Fruit fly (Drosophila melanogaster): Measurements from ENCODE around the gene CG46280.
A peak's percentile ranks its signal among the peaks of the same experiment; 100 is the strongest.

CG46280 gene

dm6 chr3R:13032975-13033445 lies 2.6 kb upstream of the CG46280 start (continued):
- TF ChIP-seq CG9876 (GFP tag; optimal IDR thresholded peaks at IDR 0.05) = no peak
- TF ChIP-seq CG2199 (GFP tag; IDR thresholded peaks at IDR 0.05) = no peak
- TF ChIP-seq CG10267 (tag; optimal IDR thresholded peaks at IDR 0.05) = no peak
- TF ChIP-seq cato (GFP tag; optimal IDR thresholded peaks at IDR 0.05; ENCODE audit: borderline replicate concordance) = no peak
- no peak; the same call in 1 of the 2 replicates for TF ChIP-seq ranshi (GFP tag; IDR thresholded peaks at IDR 0.05)
- TF ChIP-seq Adf1 (GFP tag; IDR thresholded peaks at IDR 0.05) = no peak
- no peak for TF ChIP-seq NfI (GFP tag; optimal IDR thresholded peaks at IDR 0.05)
- no peak for TF ChIP-seq Hsf (GFP tag; optimal IDR thresholded peaks at IDR 0.05)
- TF ChIP-seq CG12104 (GFP tag; optimal IDR thresholded peaks at IDR 0.05) = peak; percentile 45
- no peak for TF ChIP-seq CG10274 (GFP tag; optimal IDR thresholded peaks at IDR 0.05)
- TF ChIP-seq Ada2b (GFP tag; IDR thresholded peaks at IDR 0.05) = 0 out of 2 replicates have a peak, but pooled peaks have one; percentile 6
- 0 out of 2 replicates have a peak, but pooled peaks have one; percentile 12 for TF ChIP-seq CG10959 (GFP tag; IDR thresholded peaks at IDR 0.05)
- no peak for TF ChIP-seq esg (GFP tag; conservative IDR thresholded peaks at IDR 0.05)
- TF ChIP-seq Hmx (GFP tag; optimal IDR thresholded peaks at IDR 0.05) = no peak
- TF ChIP-seq CG6654 (GFP tag; optimal IDR thresholded peaks at IDR 0.05) = no peak
- peak; percentile 55 for TF ChIP-seq gcm (GFP tag; optimal IDR thresholded peaks at IDR 0.05)
- no peak for TF ChIP-seq CG33557 (GFP tag; optimal IDR thresholded peaks at IDR 0.05)
- TF ChIP-seq Ptx1 (GFP tag; IDR thresholded peaks at IDR 0.05) = peak; percentile 36; the same call in 1 of the 2 replicates
- TF ChIP-seq CG10366 (GFP tag; IDR thresholded peaks at IDR 0.05) = no peak
- TF ChIP-seq NFAT (GFP tag; IDR thresholded peaks at IDR 0.05) = no peak
- TF ChIP-seq slou (GFP tag; optimal IDR thresholded peaks at IDR 0.05) = no peak
- no peak for TF ChIP-seq ind (GFP tag; optimal IDR thresholded peaks at IDR 0.05)
- no peak for TF ChIP-seq eve (GFP tag; optimal IDR thresholded peaks at IDR 0.05)
- no peak for TF ChIP-seq Dfd (GFP tag; optimal IDR thresholded peaks at IDR 0.05)
- TF ChIP-seq crp (GFP tag; optimal IDR thresholded peaks at IDR 0.05) = no peak
- no peak for TF ChIP-seq peb (GFP tag; IDR thresholded peaks at IDR 0.05)
- TF ChIP-seq pho (GFP tag; optimal IDR thresholded peaks at IDR 0.05) = no peak
- TF ChIP-seq Awh (GFP tag; IDR thresholded peaks at IDR 0.05) = peak; percentile 57; the same call in 1 of the 2 replicates
- 0 out of 3 replicates have a peak, but pooled peaks have one; percentile 32 for TF ChIP-seq sr (GFP tag; IDR thresholded peaks at IDR 0.05)
- no peak for TF ChIP-seq btn (GFP tag; optimal IDR thresholded peaks at IDR 0.05)
- TF ChIP-seq grn (GFP tag; optimal IDR thresholded peaks at IDR 0.05) = peak; percentile 79
- TF ChIP-seq mirr (GFP tag; optimal IDR thresholded peaks at IDR 0.05) = no peak
- TF ChIP-seq CG16779 (GFP tag; IDR thresholded peaks at IDR 0.05) = no peak
- peak; percentile 18 for TF ChIP-seq CG12219 (GFP tag; optimal IDR thresholded peaks at IDR 0.05)
- TF ChIP-seq CG1529 (GFP tag; optimal IDR thresholded peaks at IDR 0.05) = no peak
- peak; percentile 26 for TF ChIP-seq Sry-β (GFP tag; optimal IDR thresholded peaks at IDR 0.05)
- no peak; the same call in 1 of the 2 replicates for TF ChIP-seq CG14441 (GFP tag; IDR thresholded peaks at IDR 0.05)
- TF ChIP-seq CG8924 (tag; optimal IDR thresholded peaks at IDR 0.05) = peak; percentile 40
- TF ChIP-seq gfzf (GFP tag; optimal IDR thresholded peaks at IDR 0.05) = no peak
- TF ChIP-seq CG13624 (GFP tag; optimal IDR thresholded peaks at IDR 0.05) = no peak
- TF ChIP-seq wdn (GFP tag; IDR thresholded peaks at IDR 0.05) = no peak
- no peak for TF ChIP-seq slp2 (GFP tag; optimal IDR thresholded peaks at IDR 0.05)
- peak; percentile 42 for TF ChIP-seq scrt (GFP tag; optimal IDR thresholded peaks at IDR 0.05)
- TF ChIP-seq emc (GFP tag; optimal IDR thresholded peaks at IDR 0.05) = no peak
- peak; percentile 20 for TF ChIP-seq Ets97D (GFP tag; optimal IDR thresholded peaks at IDR 0.05)
- peak; percentile 5 for TF ChIP-seq CG1647 (GFP tag; optimal IDR thresholded peaks at IDR 0.05)
- no peak for TF ChIP-seq ab (GFP tag; optimal IDR thresholded peaks at IDR 0.05)
- TF ChIP-seq CG34422 (GFP tag; IDR thresholded peaks at IDR 0.05) = no peak
- TF ChIP-seq seq (GFP tag; IDR thresholded peaks at IDR 0.05) = no peak
- TF ChIP-seq zen (tag; optimal IDR thresholded peaks at IDR 0.05) = no peak
- no peak for TF ChIP-seq Sox102F (GFP tag; optimal IDR thresholded peaks at IDR 0.05)
- no peak for TF ChIP-seq hth (optimal IDR thresholded peaks at IDR 0.05)

Data from whole organism, embryonic.